Worm (Caenorhabditis elegans): ENCODE measurements around the gene Y4C6A.4.

- no peak for TF ChIP-seq egl-27 (tag; optimal IDR thresholded peaks at IDR 0.05)
- TF ChIP-seq daf-12 (tag; optimal IDR thresholded peaks at IDR 0.05) = no peak
- no peak for TF ChIP-seq nhr-77 (tag; optimal IDR thresholded peaks at IDR 0.05)
- TF ChIP-seq sea-2 (GFP tag; optimal IDR thresholded peaks at IDR 0.05) = no peak
- TF ChIP-seq eor-1 (tag; optimal IDR thresholded peaks at IDR 0.05) = no peak
- no peak for TF ChIP-seq unc-62 (GFP tag; optimal IDR thresholded peaks at IDR 0.05)
- no peak for TF ChIP-seq pha-4 (tag; optimal IDR thresholded peaks at IDR 0.05)
- TF ChIP-seq unc-39 (tag; optimal IDR thresholded peaks at IDR 0.05) = no peak
- no peak for TF ChIP-seq lin-15B (tag; optimal IDR thresholded peaks at IDR 0.05)
- no peak for TF ChIP-seq mdl-1 (tag; optimal IDR thresholded peaks at IDR 0.05)
- TF ChIP-seq lin-39 (tag; optimal IDR thresholded peaks at IDR 0.05) = no peak
- no peak for TF ChIP-seq nhr-23 (tag; optimal IDR thresholded peaks at IDR 0.05)
Measured at ce11 chrIV:5415696-5416095, 37.1 kb upstream of the Y4C6A.4 start, which contains the start of gene spp-7.

All from whole organism, L3 larva.